Fruit fly (Drosophila melanogaster) whole organism, adult: Measurements from ENCODE around the gene CG31788.

ENCODE experiments used
- CG1620 ChIP-seq: fragments of 200-800 bp; sonication (Bioruptor generic); optimal IDR thresholded peaks from 2 replicates; lab custom pipeline; 2016; ENCODE audit warnings: missing biosample characterization, missing genetic modification characterization
- CG33017 ChIP-seq: fragments of 200-800 bp; sonication (Bioruptor generic); optimal IDR thresholded peaks from 2 replicates; lab custom pipeline; 2018; ENCODE audit warnings: missing biosample characterization, mild to moderate bottlenecking, missing genetic modification characterization, moderate library complexity
- CG7101 ChIP-seq: fragments of 200-800 bp; sonication (Bioruptor generic); optimal IDR thresholded peaks from 2 replicates; lab custom pipeline; 2018; ENCODE audit warnings: missing biosample characterization, mild to moderate bottlenecking, missing genetic modification characterization, moderate library complexity
- Mnt ChIP-seq: fragments of 200-800 bp; sonication (Bioruptor generic); optimal IDR thresholded peaks from 2 replicates; lab custom pipeline; 2016; ENCODE audit warnings: missing biosample characterization, mild to moderate bottlenecking, missing genetic modification characterization
- cic ChIP-seq: fragments of 200-800 bp; sonication (Bioruptor generic); optimal IDR thresholded peaks from 2 replicates; lab custom pipeline; 2017; ENCODE audit warnings: missing biosample characterization, mild to moderate bottlenecking, missing genetic modification characterization, moderate library complexity
- kay ChIP-seq: fragments of 200-800 bp; sonication (Bioruptor generic); peaks from one replicate; lab custom pipeline; 2016; ENCODE audit warnings: missing biosample characterization, missing genetic modification characterization, borderline replicate concordance
- pad ChIP-seq: fragments of 200-800 bp; sonication (Bioruptor generic); optimal IDR thresholded peaks from 3 replicates; lab custom pipeline; 2017; ENCODE audit warnings: missing biosample characterization, missing genetic modification characterization, mild to moderate bottlenecking, moderate library complexity, missing genetic modification reagents

dm6 chr2L:18284150-18284842 is 26.5 kb upstream of the CG31788 start:
- TF ChIP-seq pad (GFP tag; lab: Kevin White, UChicago): no peak
- no peak for TF ChIP-seq CG1620 (GFP tag; lab: Kevin White, UChicago)
- TF ChIP-seq kay (GFP tag; lab: Kevin White, UChicago): no peak
- TF ChIP-seq Mnt: no peak
- TF ChIP-seq CG7101 (tag; lab: Kevin White, UChicago): no peak
- TF ChIP-seq CG33017: no peak
- no peak for TF ChIP-seq cic (GFP tag; lab: Kevin White, UChicago)
